Fruit fly (Drosophila melanogaster): Measurements from ENCODE around the gene hng3.
A peak's percentile ranks its signal among the peaks of the same experiment; 100 is the strongest.

Gene hng3

dm6 chr3L:765515-766292 is 10.4 kb upstream of the hng3 start (continued):
- TF ChIP-seq dm (GFP tag; optimal IDR thresholded peaks at IDR 0.05) (no peak), CG17359 (tag; optimal IDR thresholded peaks at IDR 0.05) (peak; percentile 14), phol (tag; optimal IDR thresholded peaks at IDR 0.05) (peak; percentile 15), D19B (GFP tag; optimal IDR thresholded peaks at IDR 0.05) (peak; percentile 11), Ptx1 (GFP tag; IDR thresholded peaks at IDR 0.05) (peak; percentile 37; the same call in 1 of the 2 replicates), CG7786 (GFP tag; optimal IDR thresholded peaks at IDR 0.05) (no peak), chn (GFP tag; optimal IDR thresholded peaks at IDR 0.05) (no peak), CG14667 (GFP tag; IDR thresholded peaks at IDR 0.05) (0 out of 2 replicates have a peak, but pooled peaks have one; percentile 8), CG12744 (GFP tag; optimal IDR thresholded peaks at IDR 0.05) (no peak), PHDP (tag; optimal IDR thresholded peaks at IDR 0.05) (peak; percentile 41), dmrt99B (tag; optimal IDR thresholded peaks at IDR 0.05) (peak; percentile 58), danr (GFP tag; IDR thresholded peaks at IDR 0.05) (0 out of 2 replicates have a peak, but pooled peaks have one; percentile 28), vfl (GFP tag; optimal IDR thresholded peaks at IDR 0.05) (no peak), ssp (GFP tag; IDR thresholded peaks at IDR 0.05) (0 out of 2 replicates have a peak, but pooled peaks have one; percentile 8), chif (GFP tag; optimal IDR thresholded peaks at IDR 0.05) (peak in 1 of 2 experiments; percentile 57), C15 (GFP tag; IDR thresholded peaks at IDR 0.05) (0 out of 3 replicates have a peak, but pooled peaks have one; percentile 34), CG3726 (GFP tag; IDR thresholded peaks at IDR 0.05) (0 out of 3 replicates have a peak, but pooled peaks have one; percentile 21), wdn (GFP tag; IDR thresholded peaks at IDR 0.05) (no peak), Pdp1 (GFP tag; optimal IDR thresholded peaks at IDR 0.05) (peak in 1 of 2 experiments; percentile 2), CG6272 (GFP tag; IDR thresholded peaks at IDR 0.05) (no peak), dpn (GFP tag; optimal IDR thresholded peaks at IDR 0.05) (peak in 1 of 2 experiments; percentile 17), CG11093 (GFP tag; IDR thresholded peaks at IDR 0.05) (no peak), tna (GFP tag; IDR thresholded peaks at IDR 0.05; ENCODE audit: partially characterized antibody) (peak; percentile 47), CG10209 (GFP tag; optimal IDR thresholded peaks at IDR 0.05) (peak; percentile 7), CG15269 (tag; optimal IDR thresholded peaks at IDR 0.05) (no peak), CG33213 (GFP tag; optimal IDR thresholded peaks at IDR 0.05) (no peak), CG2875 (GFP tag; optimal IDR thresholded peaks at IDR 0.05) (peak; percentile 5), sd (tag; optimal IDR thresholded peaks at IDR 0.05) (no peak), eve (GFP tag; optimal IDR thresholded peaks at IDR 0.05) (peak in 1 of 2 experiments; percentile 44), ro (GFP tag; IDR thresholded peaks at IDR 0.05) (no peak), Dad (GFP tag; optimal IDR thresholded peaks at IDR 0.05) (no peak), HLHmδ (GFP tag; optimal IDR thresholded peaks at IDR 0.05) (no peak), sens-2 (GFP tag; IDR thresholded peaks at IDR 0.05) (0 out of 2 replicates have a peak, but pooled peaks have one; percentile 18), CG1647 (GFP tag; optimal IDR thresholded peaks at IDR 0.05) (no peak), Hr51 (GFP tag; optimal IDR thresholded peaks at IDR 0.05) (peak in 1 of 2 experiments; percentile 42), CG14441 (GFP tag; IDR thresholded peaks at IDR 0.05) (0 out of 2 replicates have a peak, but pooled peaks have one; percentile 36), CoRest (tag; optimal IDR thresholded peaks at IDR 0.05) (peak; percentile 8), pum (GFP tag; optimal IDR thresholded peaks at IDR 0.05) (no peak), Trl (optimal IDR thresholded peaks at IDR 0.05) (no peak), Trl (GFP tag; optimal IDR thresholded peaks at IDR 0.05) (peak; percentile 3), nom (GFP tag; optimal IDR thresholded peaks at IDR 0.05) (peak; percentile 8), tap (tag; optimal IDR thresholded peaks at IDR 0.05) (peak; percentile 26), en (GFP tag; optimal IDR thresholded peaks at IDR 0.05) (no peak), CG14860 (GFP tag; IDR thresholded peaks at IDR 0.05; ENCODE audit: partially characterized antibody) (peak; percentile 60; the same call in 2 of the 3 replicates), Med (GFP tag) (peak; percentile 77), Xbp1 (GFP tag; optimal IDR thresholded peaks at IDR 0.05) (no peak), CG10959 (GFP tag; IDR thresholded peaks at IDR 0.05) (no peak), bbx (GFP tag; IDR thresholded peaks at IDR 0.05; ENCODE audit: partially characterized antibody) (0 out of 2 replicates have a peak, but pooled peaks have one; percentile 9)

Data from whole organism, embryonic.